Fruit fly (Drosophila melanogaster) whole organism, wandering third instar larva: Measurements from ENCODE around the gene Mettl5.

Source experiments
- Abd-B ChIP-seq: fragments of >200 bp; optimal IDR thresholded peaks from 2 replicates; lab custom pipeline; 2017; ENCODE audit warnings: missing biosample characterization, missing genetic modification characterization
- CG32264 ChIP-seq: fragments of 200-800 bp; sonication (Bioruptor generic); optimal IDR thresholded peaks from 2 replicates; lab custom pipeline; 2016; ENCODE audit warnings: missing biosample characterization, missing genetic modification characterization
- Hr78 ChIP-seq: fragments of >200 bp; optimal IDR thresholded peaks from 2 replicates; lab custom pipeline; 2017; ENCODE audit warnings: missing biosample characterization, missing genetic modification characterization
- Hr83 ChIP-seq: fragments of 200-300 bp; sonication (Bioruptor generic); optimal IDR thresholded peaks from 2 replicates; lab custom pipeline; 2016; ENCODE audit warnings: missing biosample characterization, mild to moderate bottlenecking, missing genetic modification characterization, moderate library complexity; ENCODE audit not compliant: poor library complexity, severe bottlenecking
- Jra ChIP-seq: sonication (Bioruptor generic); optimal IDR thresholded peaks from 2 replicates; lab custom pipeline; 2016; ENCODE audit warnings: missing biosample characterization, missing genetic modification characterization
- br ChIP-seq: fragments of 200-800 bp; sonication (Bioruptor generic); optimal IDR thresholded peaks from 2 replicates; lab custom pipeline; 2016; ENCODE audit warnings: missing biosample characterization, missing genetic modification characterization
- brk ChIP-seq: fragments of 200-800 bp; sonication (Bioruptor generic); optimal IDR thresholded peaks from 2 replicates; lab custom pipeline; 2016; ENCODE audit warnings: missing biosample characterization, mild to moderate bottlenecking, missing genetic modification characterization
- dl ChIP-seq, 2 experiments: fragments of 175-275, 200-275 bp in 1 of 2; fragments of 200-275 bp in 1 of 2; sonication (Bioruptor generic); optimal IDR thresholded peaks; lab custom pipeline; 2018; ENCODE audit warnings: mild to moderate bottlenecking in 2 of 2, missing biosample characterization in 2 of 2, missing genetic modification characterization in 2 of 2, moderate library complexity in 2 of 2; ENCODE audit not compliant: partially characterized antibody in 2 of 2, insufficient read depth in 1 of 2
- ey ChIP-seq: fragments of 200-800 bp; sonication (Bioruptor generic); optimal IDR thresholded peaks from 2 replicates; lab custom pipeline; 2016; ENCODE audit warnings: missing biosample characterization, missing genetic modification characterization
- fru ChIP-seq: fragments of 200-800 bp; sonication (Bioruptor generic); optimal IDR thresholded peaks from 3 replicates; lab custom pipeline; 2016; ENCODE audit warnings: missing biosample characterization, mild to moderate bottlenecking, missing genetic modification characterization
- h ChIP-seq: fragments of 200-800 bp; sonication (Bioruptor generic); optimal IDR thresholded peaks from 3 replicates; lab custom pipeline; 2016; ENCODE audit warnings: missing biosample characterization, mild to moderate bottlenecking, missing genetic modification characterization

- TF ChIP-seq Hr78 (GFP tag; lab: Kevin White, UChicago) (no peak), Jra (GFP tag; lab: Kevin White, UChicago) (no peak), dl (GFP tag; optimal IDR thresholded peaks at IDR 0.05; lab: Kevin White, UChicago; ENCODE audit: insufficient read depth in 1 of 2, partially characterized antibody in 2 of 2) (no peak), Hr83 (GFP tag; lab: Kevin White, UChicago) (no peak), CG32264 (GFP tag; lab: Kevin White, UChicago) (no peak), h (no peak), brk (GFP tag; lab: Kevin White, UChicago) (no peak), br (GFP tag; lab: Kevin White, UChicago) (no peak), Abd-B (GFP tag; lab: Kevin White, UChicago) (no peak), ey (GFP tag; lab: Kevin White, UChicago) (no peak), fru (no peak)
Measured at dm6 chr3L:19275491-19275890, 11.9 kb downstream of the Mettl5 start, which contains the start of gene CG14086.
